Fruit fly (Drosophila melanogaster): ENCODE data around the gene CG8004.
A peak's percentile ranks its signal among the peaks of the same experiment; 100 is the strongest.

Gene CG8004

dm6 chr3L:19928435-19929011 lies at the start of gene CG8004, which contains the start of gene RhoGDI (continued):
- no peak for TF ChIP-seq slou (GFP tag; optimal IDR thresholded peaks at IDR 0.05)
- TF ChIP-seq cato (GFP tag; optimal IDR thresholded peaks at IDR 0.05; ENCODE audit: borderline replicate concordance): peak; percentile 40
- peak; percentile 2 for TF ChIP-seq pb (GFP tag; optimal IDR thresholded peaks at IDR 0.05)
- TF ChIP-seq Side (GFP tag; optimal IDR thresholded peaks at IDR 0.05): peak; percentile 69
- TF ChIP-seq CG6683 (GFP tag; optimal IDR thresholded peaks at IDR 0.05): no peak
- peak; percentile 75 for TF ChIP-seq tin (GFP tag; optimal IDR thresholded peaks at IDR 0.05)
- peak; percentile 75 for TF ChIP-seq ems (GFP tag; optimal IDR thresholded peaks at IDR 0.05)
- TF ChIP-seq NC2β (GFP tag; optimal IDR thresholded peaks at IDR 0.05): peak; percentile 67
- TF ChIP-seq zfh2 (GFP tag; optimal IDR thresholded peaks at IDR 0.05): peak; percentile 67
- TF ChIP-seq Ets97D (GFP tag; optimal IDR thresholded peaks at IDR 0.05): peak; percentile 82
- peak; percentile 70 for TF ChIP-seq Hr3 (GFP tag; optimal IDR thresholded peaks at IDR 0.05)
- peak; percentile 70 for TF ChIP-seq stwl (tag; optimal IDR thresholded peaks at IDR 0.05)
- TF ChIP-seq Hr51 (GFP tag; optimal IDR thresholded peaks at IDR 0.05): peak; percentile 57 to 70
- peak; percentile 58; the same call in 1 of the 2 replicates for TF ChIP-seq lmd (GFP tag; IDR thresholded peaks at IDR 0.05)
- TF ChIP-seq CG9876 (GFP tag; optimal IDR thresholded peaks at IDR 0.05): peak; percentile 14
- peak; percentile 88 for TF ChIP-seq CG14710 (tag; optimal IDR thresholded peaks at IDR 0.05)
- peak; percentile 47 for TF ChIP-seq fu2 (GFP tag; optimal IDR thresholded peaks at IDR 0.05)
- TF ChIP-seq CG10147 (GFP tag; optimal IDR thresholded peaks at IDR 0.05): peak; percentile 18
- peak; percentile 60 for TF ChIP-seq Atf3 (GFP tag; optimal IDR thresholded peaks at IDR 0.05)
- no peak for TF ChIP-seq CG7372 (GFP tag; IDR thresholded peaks at IDR 0.05)
- TF ChIP-seq CG2712 (tag; optimal IDR thresholded peaks at IDR 0.05): peak; percentile 70
- no peak for TF ChIP-seq CG1529 (GFP tag; optimal IDR thresholded peaks at IDR 0.05)
- TF ChIP-seq CG16863 (GFP tag; optimal IDR thresholded peaks at IDR 0.05): peak; percentile 66
- no peak for TF ChIP-seq wek (GFP tag; optimal IDR thresholded peaks at IDR 0.05)
- TF ChIP-seq gem (tag; optimal IDR thresholded peaks at IDR 0.05): peak; percentile 81
- no peak for TF ChIP-seq CG2875 (GFP tag; optimal IDR thresholded peaks at IDR 0.05)
- peak; percentile 44 for TF ChIP-seq Six4 (GFP tag; optimal IDR thresholded peaks at IDR 0.05)
- peak; percentile 76 for TF ChIP-seq pho (GFP tag; optimal IDR thresholded peaks at IDR 0.05)
- TF ChIP-seq ato (GFP tag; IDR thresholded peaks at IDR 0.05; ENCODE audit: partially characterized antibody): no peak
- TF ChIP-seq kay (GFP tag; optimal IDR thresholded peaks at IDR 0.05): peak; percentile 65
- peak; percentile 2 for TF ChIP-seq CG13296 (GFP tag; optimal IDR thresholded peaks at IDR 0.05)
- TF ChIP-seq CG6654 (GFP tag; optimal IDR thresholded peaks at IDR 0.05): no peak
- no peak for TF ChIP-seq gsb-n (tag; optimal IDR thresholded peaks at IDR 0.05)
- TF ChIP-seq GATAe (GFP tag; conservative IDR thresholded peaks at IDR 0.05): no peak
- peak; percentile 81 for TF ChIP-seq phol (tag; optimal IDR thresholded peaks at IDR 0.05)
- 0 out of 2 replicates have a peak, but pooled peaks have one; percentile 14 for TF ChIP-seq danr (GFP tag; IDR thresholded peaks at IDR 0.05)
- TF ChIP-seq lov (optimal IDR thresholded peaks at IDR 0.05): no peak
- 0 out of 3 replicates have a peak, but pooled peaks have one; percentile 17 for TF ChIP-seq lov (GFP tag; IDR thresholded peaks at IDR 0.05)
- no peak for TF ChIP-seq CG11085 (GFP tag; IDR thresholded peaks at IDR 0.05)
- no peak for TF ChIP-seq D (optimal IDR thresholded peaks at IDR 0.05)
- no peak for TF ChIP-seq D (GFP tag; optimal IDR thresholded peaks at IDR 0.05)
- TF ChIP-seq CG17385 (GFP tag; optimal IDR thresholded peaks at IDR 0.05): peak; percentile 45
- no peak for TF ChIP-seq CG3407 (GFP tag; optimal IDR thresholded peaks at IDR 0.05)
- TF ChIP-seq hb (GFP tag; IDR thresholded peaks at IDR 0.05; ENCODE audit: partially characterized antibody): no peak
- TF ChIP-seq HmgZ (tag; optimal IDR thresholded peaks at IDR 0.05): peak; percentile 75
- no peak for TF ChIP-seq nerfin-1 (tag; optimal IDR thresholded peaks at IDR 0.05)
- TF ChIP-seq pita (GFP tag; optimal IDR thresholded peaks at IDR 0.05): no peak
- peak; percentile 47 for TF ChIP-seq CG9215 (GFP tag; IDR thresholded peaks at IDR 0.05)
- TF ChIP-seq CG1024 (GFP tag; IDR thresholded peaks at IDR 0.05): peak; percentile 59; the same call in 1 of the 2 replicates
- TF ChIP-seq CG42726 (GFP tag; IDR thresholded peaks at IDR 0.05; ENCODE audit: partially characterized antibody): no peak
